Fruit fly (Drosophila melanogaster) whole organism, embryonic: ENCODE measurements around the gene Ilp6.

Experiments used
- Adf1 ChIP-seq: fragments of 200-800 bp; sonication (Bioruptor generic); IDR thresholded peaks from 2 replicates; pipeline ENCODE4 v1.3.6; 2022; ENCODE audit warnings: missing biosample characterization, missing genetic modification characterization
- Atf-2 ChIP-seq: fragments of 200-800 bp; sonication (Bioruptor generic); optimal IDR thresholded peaks from 2 replicates; lab custom pipeline; 2016; ENCODE audit warnings: missing biosample characterization, missing genetic modification characterization
- BtbVII ChIP-seq: fragments of 200-800 bp; sonication (Bioruptor generic); optimal IDR thresholded peaks from 3 replicates; lab custom pipeline; 2017; ENCODE audit warnings: missing biosample characterization, mild to moderate bottlenecking, missing genetic modification characterization
- CG10267 ChIP-seq: fragments of 200-800 bp; sonication (Bioruptor generic); optimal IDR thresholded peaks from 2 replicates; lab custom pipeline; 2018; ENCODE audit warnings: missing biosample characterization, mild to moderate bottlenecking, missing genetic modification characterization, moderate library complexity
- CG10274 ChIP-seq: fragments of 200-800 bp; sonication (Bioruptor generic); optimal IDR thresholded peaks from 3 replicates; lab custom pipeline; 2017; ENCODE audit warnings: missing biosample characterization, mild to moderate bottlenecking, missing genetic modification characterization
- CG11695 ChIP-seq: fragments of 200-800 bp; sonication (Bioruptor generic); IDR thresholded peaks from 3 replicates; pipeline ENCODE4 v1.3.6; 2022; ENCODE audit warnings: missing biosample characterization, missing genetic modification characterization
- CG1233 ChIP-seq: fragments of 200-800 bp; sonication (Bioruptor generic); optimal IDR thresholded peaks from 4 replicates; lab custom pipeline; 2018; ENCODE audit warnings: missing biosample characterization, mild to moderate bottlenecking, missing genetic modification characterization
- CG12769 ChIP-seq: fragments of 200-800 bp; sonication (Bioruptor generic); optimal IDR thresholded peaks from 2 replicates; lab custom pipeline; 2019; ENCODE audit warnings: missing biosample characterization, mild to moderate bottlenecking, missing genetic modification characterization, moderate library complexity
- CG12942 ChIP-seq: fragments of 200-800 bp; sonication (Bioruptor generic); optimal IDR thresholded peaks from 3 replicates; lab custom pipeline; 2016; ENCODE audit warnings: missing biosample characterization, missing genetic modification characterization
- CG15011 ChIP-seq: fragments of 200-800 bp; sonication (Bioruptor generic); optimal IDR thresholded peaks from 3 replicates; lab custom pipeline; 2018; ENCODE audit warnings: missing biosample characterization, mild to moderate bottlenecking, missing genetic modification characterization
- CG15514 ChIP-seq: fragments of 200-800 bp; sonication (Bioruptor generic); optimal IDR thresholded peaks from 3 replicates; lab custom pipeline; 2017; ENCODE audit warnings: missing biosample characterization, missing genetic modification characterization, mild to moderate bottlenecking, moderate library complexity, missing genetic modification reagents
- CG1602 ChIP-seq: fragments of 200-800 bp; sonication (Bioruptor generic); optimal IDR thresholded peaks from 3 replicates; lab custom pipeline; 2016; ENCODE audit warnings: missing biosample characterization, missing genetic modification characterization
- CG16815 ChIP-seq: fragments of 200-800 bp; sonication (Bioruptor generic); optimal IDR thresholded peaks from 3 replicates; lab custom pipeline; 2017; ENCODE audit warnings: missing biosample characterization, mild to moderate bottlenecking, missing genetic modification characterization
- CG17612 ChIP-seq: fragments of 200-800 bp; sonication (Bioruptor generic); IDR thresholded peaks from 2 replicates; pipeline ENCODE4 v1.3.6; 2022; ENCODE audit warnings: missing biosample characterization, missing genetic modification characterization
- CG18764 ChIP-seq: fragments of 200-800 bp; sonication (Bioruptor generic); optimal IDR thresholded peaks from 3 replicates; lab custom pipeline; 2016; ENCODE audit warnings: missing biosample characterization, missing genetic modification characterization
- CG3281 ChIP-seq: fragments of 200-800 bp; sonication (Bioruptor generic); optimal IDR thresholded peaks from 3 replicates; lab custom pipeline; 2017; ENCODE audit warnings: missing biosample characterization, mild to moderate bottlenecking, missing genetic modification characterization
- CG4404 ChIP-seq: fragments of 200-800 bp; sonication (Bioruptor generic); IDR thresholded peaks from 2 replicates; pipeline ENCODE4 v1.3.6; 2022; ENCODE audit warnings: missing biosample characterization, missing genetic modification characterization
- CG8924 ChIP-seq: fragments of 200-800 bp; optimal IDR thresholded peaks from 3 replicates; lab custom pipeline; 2019; ENCODE audit warnings: missing biosample characterization, mild to moderate bottlenecking, missing genetic modification characterization, moderate library complexity
- CG9609 ChIP-seq: fragments of 200-800 bp; sonication (Bioruptor generic); optimal IDR thresholded peaks from 3 replicates; lab custom pipeline; 2016; ENCODE audit warnings: missing biosample characterization, missing genetic modification characterization
- E2f1 ChIP-seq: fragments of 200-800 bp; sonication (Bioruptor generic); IDR thresholded peaks from 2 replicates; pipeline ENCODE4 v1.3.6; 2022; ENCODE audit warnings: missing biosample characterization, missing genetic modification characterization
- Hr39 ChIP-seq: fragments of >200 bp; optimal IDR thresholded peaks from 2 replicates; lab custom pipeline; 2017
- Lim3 ChIP-seq: fragments of 200-800 bp; sonication (Bioruptor generic); IDR thresholded peaks from 2 replicates; pipeline ENCODE4 v1.3.6; 2022; ENCODE audit warnings: missing biosample characterization, missing genetic modification characterization
- Myb ChIP-seq: fragments of 200-800 bp; sonication (Bioruptor generic); optimal IDR thresholded peaks from 2 replicates; lab custom pipeline; 2016; ENCODE audit warnings: missing biosample characterization, missing genetic modification characterization
- Rx ChIP-seq: fragments of 200-800 bp; sonication (Bioruptor generic); IDR thresholded peaks from 2 replicates; pipeline ENCODE4 v1.3.6; 2022; ENCODE audit warnings: missing biosample characterization, missing genetic modification characterization
- Spps ChIP-seq: fragments of 200-800 bp; sonication (Bioruptor generic); optimal IDR thresholded peaks from 2 replicates; lab custom pipeline; 2018; ENCODE audit warnings: missing biosample characterization, mild to moderate bottlenecking, missing genetic modification characterization
- TFAM ChIP-seq: fragments of 200-800 bp; sonication (Bioruptor generic); optimal IDR thresholded peaks from 2 replicates; lab custom pipeline; 2017; ENCODE audit warnings: missing biosample characterization, missing genetic modification characterization, inconsistent platforms
- Tbp ChIP-seq: fragments of >200 bp; optimal IDR thresholded peaks from 2 replicates; lab custom pipeline; 2018; ENCODE audit warnings: missing biosample characterization, missing genetic modification characterization
- ato ChIP-seq: fragments of 200-800 bp; sonication (Bioruptor generic); IDR thresholded peaks from 2 replicates; pipeline ENCODE4 v1.3.6; 2022; ENCODE audit warnings: missing biosample characterization, missing genetic modification characterization; ENCODE audit not compliant: partially characterized antibody
- btn ChIP-seq: fragments of 200-800 bp; sonication (Bioruptor generic); optimal IDR thresholded peaks from 2 replicates; lab custom pipeline; 2016; ENCODE audit warnings: missing biosample characterization, missing genetic modification characterization
- croc ChIP-seq: fragments of 200-800 bp; sonication (Bioruptor generic); conservative IDR thresholded peaks from 3 replicates; pipeline ENCODE4 v1.3.6; 2022; ENCODE audit warnings: missing biosample characterization, missing genetic modification characterization
- danr ChIP-seq: fragments of 200-800 bp; sonication (Bioruptor generic); IDR thresholded peaks from 2 replicates; pipeline ENCODE4 v1.3.6; 2022; ENCODE audit warnings: missing biosample characterization, missing genetic modification characterization
- dm ChIP-seq: fragments of 200-800 bp; sonication (Bioruptor generic); optimal IDR thresholded peaks from 3 replicates; lab custom pipeline; 2016; ENCODE audit warnings: missing biosample characterization, missing genetic modification characterization
- dpn ChIP-seq, 2 experiments: fragments of 200-800 bp; sonication (Bioruptor generic); optimal IDR thresholded peaks; 3 replicates each; lab custom pipeline; 2016; ENCODE audit warnings: missing biosample characterization in 2 of 2, missing genetic modification characterization in 2 of 2
- ems ChIP-seq: fragments of 200-800 bp; sonication (Bioruptor generic); optimal IDR thresholded peaks from 3 replicates; lab custom pipeline; 2016; ENCODE audit warnings: missing biosample characterization, missing genetic modification characterization
- esg ChIP-seq: fragments of 200-800 bp; sonication (Bioruptor generic); conservative IDR thresholded peaks from 2 replicates; pipeline ENCODE4 v1.3.6; 2022; ENCODE audit warnings: missing biosample characterization, missing genetic modification characterization
- fd64A ChIP-seq: fragments of 200-800 bp; sonication (Bioruptor generic); optimal IDR thresholded peaks from 3 replicates; lab custom pipeline; 2018; ENCODE audit warnings: missing biosample characterization, mild to moderate bottlenecking, missing genetic modification characterization
- gro ChIP-seq: fragments of 200-800 bp; sonication (Bioruptor generic); optimal IDR thresholded peaks from 2 replicates; lab custom pipeline; 2016; ENCODE audit warnings: missing biosample characterization, missing genetic modification characterization
- ham ChIP-seq: fragments of 200-800 bp; sonication (Bioruptor generic); IDR thresholded peaks from 2 replicates; pipeline ENCODE4 v1.3.6; 2022; ENCODE audit warnings: missing biosample characterization, missing genetic modification characterization
- jing ChIP-seq: fragments of 200-800 bp; sonication (Bioruptor generic); optimal IDR thresholded peaks from 2 replicates; lab custom pipeline; 2018; ENCODE audit warnings: missing biosample characterization, mild to moderate bottlenecking, missing genetic modification characterization
- knrl ChIP-seq: fragments of 200-800 bp; sonication (Bioruptor generic); IDR thresholded peaks from 3 replicates; pipeline ENCODE4 v1.3.6; 2022; ENCODE audit warnings: missing biosample characterization, missing genetic modification characterization; ENCODE audit not compliant: partially characterized antibody
- lbe ChIP-seq: fragments of 200-800 bp; sonication (Bioruptor generic); optimal IDR thresholded peaks from 2 replicates; lab custom pipeline; 2016; ENCODE audit warnings: missing biosample characterization, mild to moderate bottlenecking, missing genetic modification characterization
- lmd ChIP-seq: fragments of 200-800 bp; sonication (Bioruptor generic); IDR thresholded peaks from 2 replicates; pipeline ENCODE4 v1.3.6; 2022; ENCODE audit warnings: missing biosample characterization, missing genetic modification characterization
- lola ChIP-seq, 3 experiments: fragments of >200 bp in 2 of 3; fragments of 200-800 bp in 1 of 3; sonication (Bioruptor generic) in 1 of 3; optimal IDR thresholded peaks; 2 replicates each; lab custom pipeline; 2017 to 2019; ENCODE audit warnings: missing biosample characterization in 3 of 3, missing genetic modification characterization in 3 of 3, mild to moderate bottlenecking in 1 of 3, moderate library complexity in 1 of 3
- mam ChIP-seq: fragments of 200-800 bp; sonication (Bioruptor generic); optimal IDR thresholded peaks from 3 replicates; lab custom pipeline; 2016; ENCODE audit warnings: missing biosample characterization, missing genetic modification characterization
- mld ChIP-seq: fragments of 200-800 bp; sonication (Bioruptor generic); IDR thresholded peaks from 3 replicates; pipeline ENCODE4 v1.3.6; 2022; ENCODE audit warnings: missing biosample characterization, missing genetic modification characterization; ENCODE audit not compliant: partially characterized antibody
- nom ChIP-seq: fragments of 200-800 bp; sonication (Bioruptor generic); optimal IDR thresholded peaks from 2 replicates; lab custom pipeline; 2017; ENCODE audit warnings: missing biosample characterization, missing genetic modification characterization, mild to moderate bottlenecking, moderate library complexity, missing genetic modification reagents
- psq ChIP-seq: fragments of 200-800 bp; sonication (Bioruptor generic); optimal IDR thresholded peaks from 2 replicates; lab custom pipeline; 2017; ENCODE audit warnings: missing biosample characterization, missing genetic modification characterization
- tll ChIP-seq, 2 experiments: fragments of 200-800 bp in 1 of 2; fragments of >200 bp in 1 of 2; sonication (Bioruptor generic) in 1 of 2; optimal IDR thresholded peaks; 2 replicates each; lab custom pipeline; 2017 to 2019; ENCODE audit warnings: missing biosample characterization in 2 of 2, missing genetic modification characterization in 2 of 2, mild to moderate bottlenecking in 1 of 2, moderate library complexity in 1 of 2
- wor ChIP-seq: fragments of 200-800 bp; sonication (Bioruptor generic); IDR thresholded peaks from 2 replicates; pipeline ENCODE4 v1.3.6; 2022; ENCODE audit warnings: missing biosample characterization, missing genetic modification characterization
- yki ChIP-seq: fragments of >200 bp; optimal IDR thresholded peaks from 3 replicates; lab custom pipeline; 2018
- zfh2 ChIP-seq: fragments of 200-800 bp; sonication (Bioruptor generic); optimal IDR thresholded peaks from 2 replicates; lab custom pipeline; 2016; ENCODE audit warnings: missing biosample characterization, missing genetic modification characterization

Ilp6 gene

dm6 chrX:2340009-2340733 is 5.7 kb upstream of the Ilp6 start (continued):
- TF ChIP-seq croc: no peak
- no peak for TF ChIP-seq lbe
- peak; percentile 31 for TF ChIP-seq dm (GFP tag; lab: Kevin White, UChicago)
- TF ChIP-seq CG10274 (GFP tag; lab: Kevin White, UChicago): no peak
- no peak for TF ChIP-seq Hr39 (lab: Kevin White, UChicago)
- TF ChIP-seq wor: no peak
- no peak for TF ChIP-seq nom (GFP tag; lab: Kevin White, UChicago)
- TF ChIP-seq lmd: no peak
- no peak for TF ChIP-seq CG1233 (GFP tag; lab: Kevin White, UChicago)
- TF ChIP-seq CG9609 (GFP tag; lab: Kevin White, UChicago): no peak
- peak; percentile 31 for TF ChIP-seq Myb (GFP tag; lab: Kevin White, UChicago)
- TF ChIP-seq dpn (GFP tag; optimal IDR thresholded peaks at IDR 0.05; lab: Kevin White, UChicago): no peak
- no peak for TF ChIP-seq BtbVII (GFP tag; lab: Kevin White, UChicago)
- peak; percentile 64 for TF ChIP-seq knrl
- no peak for TF ChIP-seq lola (GFP tag; optimal IDR thresholded peaks at IDR 0.05; lab: Kevin White, UChicago)
- TF ChIP-seq Lim3 (GFP tag; lab: Robert Waterston, UW): no peak
- TF ChIP-seq CG15514: peak; percentile 95
- TF ChIP-seq Adf1 (GFP tag; lab: Robert Waterston, UW): 0 out of 2 replicates have a peak, but pooled peaks have one; percentile 9
- no peak for TF ChIP-seq CG3281 (GFP tag; lab: Kevin White, UChicago)
- TF ChIP-seq CG8924 (tag; lab: Kevin White, UChicago): peak; percentile 45
- TF ChIP-seq CG15011 (GFP tag; lab: Kevin White, UChicago): no peak
- no peak for TF ChIP-seq CG18764 (GFP tag; lab: Kevin White, UChicago)
- no peak for TF ChIP-seq Spps (tag; lab: Kevin White, UChicago)
- no peak for TF ChIP-seq mam (GFP tag; lab: Kevin White, UChicago)
- TF ChIP-seq CG10267 (tag; lab: Kevin White, UChicago): peak; percentile 46
- no peak for TF ChIP-seq esg (GFP tag; lab: Robert Waterston, UW)
- TF ChIP-seq btn (GFP tag; lab: Kevin White, UChicago): no peak
- peak; percentile 34 for TF ChIP-seq gro (GFP tag; lab: Kevin White, UChicago)
- no peak for TF ChIP-seq TFAM (GFP tag; lab: Kevin White, UChicago)
- TF ChIP-seq jing (GFP tag; lab: Kevin White, UChicago): no peak
- no peak for TF ChIP-seq CG17612
- 0 out of 2 replicates have a peak, but pooled peaks have one; percentile 50 for TF ChIP-seq ato (GFP tag; lab: Robert Waterston, UW)
- TF ChIP-seq psq (GFP tag; lab: Kevin White, UChicago): no peak
- TF ChIP-seq mld (GFP tag; lab: Robert Waterston, UW): no peak
- peak in 1 of 2 experiments; percentile 57 for TF ChIP-seq tll (GFP tag; optimal IDR thresholded peaks at IDR 0.05; lab: Kevin White, UChicago)
- peak; percentile 85 for TF ChIP-seq CG12769
- no peak for TF ChIP-seq yki (lab: Kevin White, UChicago)
- TF ChIP-seq CG11695 (GFP tag; lab: Robert Waterston, UW): no peak
- no peak for TF ChIP-seq CG16815 (GFP tag; lab: Kevin White, UChicago)
- TF ChIP-seq Tbp (GFP tag; lab: Kevin White, UChicago): no peak
- TF ChIP-seq ems (GFP tag; lab: Kevin White, UChicago): no peak
- TF ChIP-seq danr (GFP tag; lab: Robert Waterston, UW): no peak
- no peak for TF ChIP-seq CG1602 (GFP tag; lab: Kevin White, UChicago)
- TF ChIP-seq fd64A: no peak
- TF ChIP-seq ham (GFP tag; lab: Robert Waterston, UW): no peak
- no peak for TF ChIP-seq CG12942
- TF ChIP-seq CG4404: no peak
- no peak for TF ChIP-seq E2f1 (GFP tag; lab: Robert Waterston, UW)
- no peak for TF ChIP-seq zfh2 (GFP tag; lab: Kevin White, UChicago)
- no peak for TF ChIP-seq Rx
- no peak for TF ChIP-seq Atf-2 (GFP tag; lab: Kevin White, UChicago)
